Fruit fly (Drosophila melanogaster): ENCODE data around the gene tal-2A.

Gene tal-2A

dm6 chr3R:13803892-13804710, 8.8 kb upstream of the tal-2A start:
- no peak for TF ChIP-seq CTCF (optimal IDR thresholded peaks at IDR 0.05)
- TF ChIP-seq CG8478 (optimal IDR thresholded peaks at IDR 0.05) = no peak

- TF ChIP-seq CTCF (optimal IDR thresholded peaks at IDR 0.05) (no peak), CG8478 (optimal IDR thresholded peaks at IDR 0.05) (no peak)
These were observed 7.8 kb upstream of the tal-2A start for dm6 chr3R:13804971-13805603.

dm6 chr3R:13806032-13806709, 6.7 kb upstream of the tal-2A start:
- TF ChIP-seq CG8478 (optimal IDR thresholded peaks at IDR 0.05) (no peak), CTCF (optimal IDR thresholded peaks at IDR 0.05) (no peak)

- no peak for TF ChIP-seq CG8478 (optimal IDR thresholded peaks at IDR 0.05)
- no peak for TF ChIP-seq CTCF (optimal IDR thresholded peaks at IDR 0.05)
These were observed 6.2 kb upstream of the tal-2A start for dm6 chr3R:13806710-13807093.

dm6 chr3R:13807330-13807729, 5.6 kb upstream of the tal-2A start:
- TF ChIP-seq CG8478 (optimal IDR thresholded peaks at IDR 0.05) (no peak), CTCF (optimal IDR thresholded peaks at IDR 0.05) (no peak)

- no peak for TF ChIP-seq CTCF (optimal IDR thresholded peaks at IDR 0.05)
- TF ChIP-seq CG8478 (optimal IDR thresholded peaks at IDR 0.05) = no peak
These were observed 5.0 kb upstream of the tal-2A start for dm6 chr3R:13807906-13808305.

dm6 chr3R:13809261-13809660, 3.6 kb upstream of the tal-2A start:
- TF ChIP-seq CG8478 (optimal IDR thresholded peaks at IDR 0.05) (no peak), CTCF (optimal IDR thresholded peaks at IDR 0.05) (no peak)

dm6 chr3R:13810308-13810707, 2.6 kb upstream of the tal-2A start:
- TF ChIP-seq CTCF (optimal IDR thresholded peaks at IDR 0.05) = no peak
- TF ChIP-seq CG8478 (optimal IDR thresholded peaks at IDR 0.05) = no peak

dm6 chr3R:13811737-13812136, 1.2 kb upstream of the tal-2A start:
- TF ChIP-seq CG8478 (optimal IDR thresholded peaks at IDR 0.05) (no peak), CTCF (optimal IDR thresholded peaks at IDR 0.05) (no peak)

- TF ChIP-seq CG8478 (optimal IDR thresholded peaks at IDR 0.05) (no peak), CTCF (optimal IDR thresholded peaks at IDR 0.05) (no peak)
These were observed 2.1 kb downstream of the tal-2A start for dm6 chr3R:13815022-13815440.

- TF ChIP-seq CTCF (optimal IDR thresholded peaks at IDR 0.05) (no peak), CG8478 (optimal IDR thresholded peaks at IDR 0.05) (no peak)
These were observed 2.9 kb downstream of the tal-2A start for dm6 chr3R:13815566-13816374.

dm6 chr3R:13816375-13816711, 3.4 kb downstream of the tal-2A start:
- TF ChIP-seq CTCF (optimal IDR thresholded peaks at IDR 0.05) (no peak), CG8478 (optimal IDR thresholded peaks at IDR 0.05) (no peak)

dm6 chr3R:13817480-13818305, 4.8 kb downstream of the tal-2A start:
- TF ChIP-seq CG8478 (optimal IDR thresholded peaks at IDR 0.05) (no peak), CTCF (optimal IDR thresholded peaks at IDR 0.05) (no peak)

- TF ChIP-seq CTCF (optimal IDR thresholded peaks at IDR 0.05) = no peak
- no peak for TF ChIP-seq CG8478 (optimal IDR thresholded peaks at IDR 0.05)
These were observed 6.1 kb downstream of the tal-2A start for dm6 chr3R:13819037-13819436.

All from S2 (cell line).